Fruit fly (Drosophila melanogaster): Measurements from ENCODE around the gene exd.

DNA sequence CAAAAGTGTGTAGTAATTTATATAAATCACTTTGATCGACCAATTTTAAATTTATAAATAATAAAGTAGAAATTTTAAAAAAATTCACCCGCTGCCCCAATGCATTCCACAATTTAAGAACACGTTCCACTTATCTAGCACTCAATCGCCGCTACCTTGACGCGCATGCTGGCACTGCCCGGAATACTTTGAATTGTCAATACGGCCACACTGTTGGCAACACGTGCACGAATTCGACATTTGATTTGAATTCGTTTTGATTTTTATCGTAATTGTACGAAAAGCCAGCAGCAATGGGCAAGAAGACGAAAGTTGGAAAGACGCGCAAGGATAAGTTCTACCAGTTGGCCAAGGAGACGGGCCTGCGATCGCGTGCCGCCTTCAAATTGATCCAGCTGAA is 4.6 kb downstream of the exd start, which contains the start of gene CG8939:
- TF ChIP-seq fd96Cb (tag; optimal IDR thresholded peaks at IDR 0.05) (no peak), al (GFP tag; IDR thresholded peaks at IDR 0.05) (no peak), Dbx (GFP tag; IDR thresholded peaks at IDR 0.05) (no peak)

Data from whole organism, embryonic.